Worm (Caenorhabditis elegans) whole organism, midembryonic: ENCODE data around the gene srf-3.

Experiments
- cog-1 ChIP-seq: sonication (generic microtip); optimal IDR thresholded peaks from 2 replicates; lab custom pipeline; 2016; ENCODE audit warnings: missing genetic modification characterization, missing compliant biosample characterization
- flt-1 ChIP-seq: fragments of 200-800 bp; sonication (Bioruptor generic); IDR thresholded peaks from 2 replicates; pipeline ENCODE4 v1.3.6; 2022; ENCODE audit warnings: missing genetic modification characterization, missing compliant biosample characterization
- klf-2 ChIP-seq: fragments of 200-800 bp; sonication (Bioruptor generic); conservative IDR thresholded peaks from 2 replicates; pipeline ENCODE4 v1.3.6; 2022; ENCODE audit warnings: missing genetic modification reagents, missing genetic modification characterization, missing compliant biosample characterization
- ref-1 ChIP-seq: fragments of 200-800 bp; sonication (Bioruptor generic); conservative IDR thresholded peaks from 2 replicates; pipeline ENCODE4 v1.3.6; 2022; ENCODE audit warnings: missing genetic modification reagents, missing genetic modification characterization, missing compliant biosample characterization
- tab-1 ChIP-seq: fragments of 200-800 bp; sonication (Bioruptor generic); IDR thresholded peaks from 2 replicates; pipeline ENCODE4 v1.3.6; 2022; ENCODE audit warnings: missing genetic modification characterization, missing compliant biosample characterization
- ztf-29 ChIP-seq: fragments of 200-800 bp; sonication (Bioruptor generic); IDR thresholded peaks from 2 replicates; pipeline ENCODE4 v1.3.6; 2022; ENCODE audit warnings: missing genetic modification reagents, missing genetic modification characterization, missing compliant biosample characterization

ce11 chrIV:12886012-12886411 lies 36.7 kb downstream of the srf-3 start:
- no peak for TF ChIP-seq cog-1
- no peak for TF ChIP-seq ztf-29 (GFP tag; lab: Robert Waterston, UW)
- no peak for TF ChIP-seq ref-1
- TF ChIP-seq klf-2, result no peak
- TF ChIP-seq flt-1 (GFP tag; lab: Robert Waterston, UW), result no peak
- no peak for TF ChIP-seq tab-1 (GFP tag; lab: Robert Waterston, UW)
